Fruit fly (Drosophila melanogaster): ENCODE measurements around the gene rsh.

DNA sequence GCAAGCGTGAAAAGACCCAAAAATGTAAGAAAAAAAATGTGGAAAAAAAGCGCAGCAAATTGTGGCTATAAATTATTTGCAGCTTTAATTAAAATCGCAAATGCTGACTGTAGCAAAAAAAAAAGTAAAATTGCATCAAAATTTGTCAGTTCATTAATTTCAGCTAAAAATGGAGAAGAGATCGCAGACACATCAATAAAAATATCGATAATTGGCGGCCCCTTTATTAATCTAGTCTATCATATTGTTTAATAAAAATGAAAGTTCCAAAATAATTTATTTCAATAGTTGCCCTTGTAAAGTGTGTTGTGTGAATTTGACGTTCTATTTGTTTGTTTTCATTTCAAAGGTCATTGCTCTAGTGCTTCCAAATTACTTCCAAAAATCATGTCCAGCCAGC, 4.2 kb upstream of the rsh start, which contains the start of gene CG32643:
- TF ChIP-seq bab1 (GFP tag; optimal IDR thresholded peaks at IDR 0.05), result no peak
- TF ChIP-seq CG11617 (GFP tag; optimal IDR thresholded peaks at IDR 0.05), result no peak

All from whole organism, adult.